Worm (Caenorhabditis elegans) whole organism, dauer: ENCODE measurements around the gene C06B8.2.

Experiments
- unc-62 ChIP-seq: sonication (generic microtip); optimal IDR thresholded peaks from 2 replicates; lab custom pipeline; 2017; ENCODE audit warnings: missing biosample characterization, missing genetic modification reagents, missing genetic modification characterization

The C06B8.2 gene

ce11 chrV:15487764-15488163, 9.2 kb upstream of the C06B8.2 start, which contains the start of gene srw-21:
srw-21 (plus strand) TSS chrV:15488064.
- no peak for TF ChIP-seq unc-62 (GFP tag; lab: Kevin White, UChicago)

ce11 chrV:15484537-15484936, 6.0 kb upstream of the C06B8.2 start, which contains the start of gene C06B8.3:
C06B8.3 (minus strand) TSS chrV:15484637.
- no peak for TF ChIP-seq unc-62 (GFP tag; lab: Kevin White, UChicago)

ce11 chrV:15483563-15483962, 5.0 kb upstream of the C06B8.2 start:
- no peak for TF ChIP-seq unc-62 (GFP tag; lab: Kevin White, UChicago)

- no peak for TF ChIP-seq unc-62 (GFP tag; lab: Kevin White, UChicago)
Measured at ce11 chrV:15481374-15481773, 2.8 kb upstream of the C06B8.2 start, which contains the start of gene nhr-150. nhr-150 (minus strand) TSS chrV:15481465.

ce11 chrV:15480505-15481075, 2.0 kb upstream of the C06B8.2 start:
- no peak for TF ChIP-seq unc-62 (GFP tag; lab: Kevin White, UChicago)

- TF ChIP-seq unc-62 (GFP tag; lab: Kevin White, UChicago) = no peak
Measured at ce11 chrV:15479825-15480224, 1.3 kb upstream of the C06B8.2 start.

ce11 chrV:15479107-15479506, 558 bp upstream of the C06B8.2 start:
- TF ChIP-seq unc-62 (GFP tag; lab: Kevin White, UChicago) = no peak

- no peak for TF ChIP-seq unc-62 (GFP tag; lab: Kevin White, UChicago)
Measured at ce11 chrV:15471029-15471428, 7.5 kb downstream of the C06B8.2 start, which contains the start of gene dpf-1. dpf-1 (plus strand) TSS chrV:15471329.

- no peak for TF ChIP-seq unc-62 (GFP tag; lab: Kevin White, UChicago)
Measured at ce11 chrV:15466719-15467118, 11.8 kb downstream of the C06B8.2 start.

ce11 chrV:15466017-15466416, 12.5 kb downstream of the C06B8.2 start:
- TF ChIP-seq unc-62 (GFP tag; lab: Kevin White, UChicago) = no peak

- no peak for TF ChIP-seq unc-62 (GFP tag; lab: Kevin White, UChicago)
Measured at ce11 chrV:15465032-15465727, 13.4 kb downstream of the C06B8.2 start, which contains the start of gene pqn-71. pqn-71 (plus strand) TSS chrV:15465677.

ce11 chrV:15464402-15464801, 14.1 kb downstream of the C06B8.2 start, which contains the start of gene rocf-1:
rocf-1 (minus strand) TSS chrV:15464502.
- no peak for TF ChIP-seq unc-62 (GFP tag; lab: Kevin White, UChicago)

ce11 chrV:15459088-15459487, 19.5 kb downstream of the C06B8.2 start, which contains the start of gene str-71:
str-71 (minus strand) TSS chrV:15459188.
- TF ChIP-seq unc-62 (GFP tag; lab: Kevin White, UChicago) = no peak

ce11 chrV:15454322-15454721, 24.2 kb downstream of the C06B8.2 start:
- TF ChIP-seq unc-62 (GFP tag; lab: Kevin White, UChicago) = no peak

ce11 chrV:15451421-15451820, 27.1 kb downstream of the C06B8.2 start, which contains the start of gene srw-33:
srw-33 (minus strand) TSS chrV:15451521.
- no peak for TF ChIP-seq unc-62 (GFP tag; lab: Kevin White, UChicago)

- TF ChIP-seq unc-62 (GFP tag; lab: Kevin White, UChicago) = no peak
Measured at ce11 chrV:15448865-15449264, 29.7 kb downstream of the C06B8.2 start, which contains the start of gene T26H5.14. T26H5.14 (plus strand) TSS chrV:15449165.
